Fruit fly (Drosophila melanogaster): ENCODE results near the gene CG4239.

- TF ChIP-seq CG13424 (tag; optimal IDR thresholded peaks at IDR 0.05) (no peak), CG17385 (GFP tag; optimal IDR thresholded peaks at IDR 0.05) (no peak), CG15514 (GFP tag; optimal IDR thresholded peaks at IDR 0.05) (no peak), klu (GFP tag; IDR thresholded peaks at IDR 0.05) (no peak), slp2 (GFP tag; optimal IDR thresholded peaks at IDR 0.05) (no peak), onecut (GFP tag; IDR thresholded peaks at IDR 0.05) (no peak), tx (GFP tag; optimal IDR thresholded peaks at IDR 0.05) (no peak), fru (optimal IDR thresholded peaks at IDR 0.05) (no peak), Poxn (GFP tag; IDR thresholded peaks at IDR 0.05) (no peak), vfl (GFP tag; optimal IDR thresholded peaks at IDR 0.05) (no peak), Usf (GFP tag; optimal IDR thresholded peaks at IDR 0.05) (no peak), shn (GFP tag; optimal IDR thresholded peaks at IDR 0.05) (no peak), CG16815 (GFP tag; optimal IDR thresholded peaks at IDR 0.05) (no peak), Side (GFP tag; optimal IDR thresholded peaks at IDR 0.05) (no peak)
Observed at dm6 chrX:16428476-16428875, 43.4 kb downstream of the CG4239 start.

All from whole organism, embryonic.